Worm (Caenorhabditis elegans): ENCODE measurements around the gene rbm-22.

The rbm-22 gene

DNA sequence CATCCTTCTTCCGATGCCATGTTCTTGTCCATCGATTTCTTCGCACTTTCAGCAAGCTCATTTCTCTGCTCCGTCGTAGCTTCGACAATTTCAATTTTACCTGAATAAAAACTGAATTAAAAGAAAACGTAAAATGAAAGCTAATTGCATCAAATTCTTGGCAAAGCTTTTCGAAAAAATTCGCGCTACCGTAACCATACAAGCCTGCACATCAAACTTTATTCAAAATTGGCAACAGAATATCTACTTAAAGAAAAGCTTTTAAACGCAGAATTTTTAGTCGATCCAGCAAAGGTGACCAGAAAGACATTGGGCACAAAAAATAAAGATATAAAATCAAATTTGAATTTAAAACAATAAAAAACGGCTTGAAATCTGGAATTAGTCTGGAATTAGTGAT, 19.0 kb upstream of the rbm-22 start (continued):
- no peak for TF ChIP-seq madf-3 (GFP tag; IDR thresholded peaks at IDR 0.05)
- no peak for TF ChIP-seq cebp-2 (GFP tag; IDR thresholded peaks at IDR 0.05)
- TF ChIP-seq F49E8.2 (tag; optimal IDR thresholded peaks at IDR 0.05; ENCODE audit: insufficient read depth), result peak; percentile 29
- TF ChIP-seq tbx-9 (tag; optimal IDR thresholded peaks at IDR 0.05; ENCODE audit: borderline replicate concordance), result no peak
- TF ChIP-seq Y56A3A.18 (GFP tag; IDR thresholded peaks at IDR 0.05), result no peak
- TF ChIP-seq bed-2 (GFP tag; IDR thresholded peaks at IDR 0.05), result no peak
- TF ChIP-seq ztf-3 (GFP tag; optimal IDR thresholded peaks at IDR 0.05), result no peak
- no peak for TF ChIP-seq zim-3 (tag; optimal IDR thresholded peaks at IDR 0.05)
- TF ChIP-seq K11D2.4 (GFP tag; IDR thresholded peaks at IDR 0.05), result no peak
- no peak for TF ChIP-seq ets-4 (GFP tag; optimal IDR thresholded peaks at IDR 0.05)
- no peak for TF ChIP-seq C06A6.2 (GFP tag; conservative IDR thresholded peaks at IDR 0.05)
- no peak for TF ChIP-seq mxl-1 (tag; optimal IDR thresholded peaks at IDR 0.05)
- no peak for TF ChIP-seq ztf-22 (GFP tag; optimal IDR thresholded peaks at IDR 0.05)
- TF ChIP-seq ekl-4 (GFP tag; IDR thresholded peaks at IDR 0.05), result no peak
- no peak for TF ChIP-seq mes-4 (tag; optimal IDR thresholded peaks at IDR 0.05)
- no peak for TF ChIP-seq snpc-1.3 (tag; optimal IDR thresholded peaks at IDR 0.05; ENCODE audit: insufficient read depth)
- no peak for TF ChIP-seq sea-2 (GFP tag; IDR thresholded peaks at IDR 0.05)
- no peak for TF ChIP-seq unc-62 (GFP tag; optimal IDR thresholded peaks at IDR 0.05)
- TF ChIP-seq mel-28 (tag; optimal IDR thresholded peaks at IDR 0.05; ENCODE audit: borderline replicate concordance), result no peak
- TF ChIP-seq nfya-1 (tag; optimal IDR thresholded peaks at IDR 0.05; ENCODE audit: borderline replicate concordance, insufficient read depth), result no peak
- no peak for TF ChIP-seq dpff-1 (tag; optimal IDR thresholded peaks at IDR 0.05)
- no peak for TF ChIP-seq F33H1.4 (GFP tag; IDR thresholded peaks at IDR 0.05)
- TF ChIP-seq Y53G8AR.9 (GFP tag; conservative IDR thresholded peaks at IDR 0.05), result peak; percentile 73; the same call in 1 of the 2 replicates
- TF ChIP-seq Y95B8A.8 (GFP tag; IDR thresholded peaks at IDR 0.05), result no peak
- TF ChIP-seq Y67H2A.10 (GFP tag; conservative IDR thresholded peaks at IDR 0.05), result no peak
- TF ChIP-seq xnd-1 (tag; optimal IDR thresholded peaks at IDR 0.05), result no peak
- no peak for TF ChIP-seq B0336.3 (GFP tag; IDR thresholded peaks at IDR 0.05)
- no peak for TF ChIP-seq atf-7 (tag; optimal IDR thresholded peaks at IDR 0.05)
- no peak for TF ChIP-seq ztf-25 (GFP tag; IDR thresholded peaks at IDR 0.05)
- TF ChIP-seq nfya-2 (GFP tag; IDR thresholded peaks at IDR 0.05), result no peak
- TF ChIP-seq him-1 (tag; optimal IDR thresholded peaks at IDR 0.05), result no peak
- no peak for TF ChIP-seq hlh-12 (tag; optimal IDR thresholded peaks at IDR 0.05)
- TF ChIP-seq somi-1 (GFP tag; optimal IDR thresholded peaks at IDR 0.05), result no peak
- 0 out of 2 replicates have a peak, but pooled peaks have one; percentile 7 for TF ChIP-seq F39B2.1 (GFP tag; IDR thresholded peaks at IDR 0.05)
- TF ChIP-seq ztf-18 (tag; optimal IDR thresholded peaks at IDR 0.05), result no peak
- TF ChIP-seq rec-8 (tag; optimal IDR thresholded peaks at IDR 0.05), result no peak
- TF ChIP-seq lsl-1 (GFP tag; optimal IDR thresholded peaks at IDR 0.05), result peak; percentile 57
- 0 out of 2 replicates have a peak, but pooled peaks have one; percentile 46 for TF ChIP-seq C17E4.6 (GFP tag; IDR thresholded peaks at IDR 0.05)
- TF ChIP-seq sdz-38 (tag; optimal IDR thresholded peaks at IDR 0.05), result no peak
- TF ChIP-seq ztf-28 (GFP tag; IDR thresholded peaks at IDR 0.05), result no peak
- TF ChIP-seq ama-1 (optimal IDR thresholded peaks at IDR 0.05), result no peak
- TF ChIP-seq ama-1 (GFP tag; optimal IDR thresholded peaks at IDR 0.05), result peak in 1 of 2 experiments; percentile 28
- TF ChIP-seq ceh-91 (GFP tag; IDR thresholded peaks at IDR 0.05), result no peak
- peak; percentile 40 for TF ChIP-seq dox-1 (GFP tag; IDR thresholded peaks at IDR 0.05)
- no peak for TF ChIP-seq K12H6.12 (tag; optimal IDR thresholded peaks at IDR 0.05)
- no peak for TF ChIP-seq T26A5.8 (tag; optimal IDR thresholded peaks at IDR 0.05)
- no peak for TF ChIP-seq lir-1 (GFP tag; conservative IDR thresholded peaks at IDR 0.05)
- no peak for TF ChIP-seq lag-1 (GFP tag; IDR thresholded peaks at IDR 0.05)
- TF ChIP-seq mcd-1 (GFP tag; IDR thresholded peaks at IDR 0.05), result no peak
- no peak for TF ChIP-seq attf-6 (GFP tag; IDR thresholded peaks at IDR 0.05)

Measured in whole organism, young adult.